Fruit fly (Drosophila melanogaster) S2 (cell line): ENCODE data around the gene Acsf2.

ENCODE experiments used
- CG8478 ChIP-seq: fragments of >200 bp; optimal IDR thresholded peaks from 2 replicates; lab custom pipeline; 2018
- CTCF ChIP-seq, 2 experiments: fragments of >200 bp; optimal IDR thresholded peaks; 2 replicates each; lab custom pipeline; 2018

Gene Acsf2

dm6 chr2L:5338721-5339036 is 3.4 kb downstream of the Acsf2 start:
- TF ChIP-seq CTCF (optimal IDR thresholded peaks at IDR 0.05; lab: Kevin White, UChicago) (no peak), CG8478 (no peak)

dm6 chr2L:5338024-5338720 is 3.9 kb downstream of the Acsf2 start, which contains the start of gene fusl:
TSS of gene fusl (minus strand) at chr2L:5338073.
- TF ChIP-seq CTCF (optimal IDR thresholded peaks at IDR 0.05; lab: Kevin White, UChicago) (no peak), CG8478 (no peak)

dm6 chr2L:5337159-5337558 is 4.9 kb downstream of the Acsf2 start:
- TF ChIP-seq CG8478 (no peak), CTCF (optimal IDR thresholded peaks at IDR 0.05; lab: Kevin White, UChicago) (no peak)

dm6 chr2L:5332574-5332973 is 9.5 kb downstream of the Acsf2 start:
- no peak for TF ChIP-seq CG8478
- TF ChIP-seq CTCF (optimal IDR thresholded peaks at IDR 0.05; lab: Kevin White, UChicago), result no peak

dm6 chr2L:5329557-5329956 is 12.5 kb downstream of the Acsf2 start, which contains the start of gene TotM:
TSS of gene TotM (plus strand) at chr2L:5329857.
- TF ChIP-seq CG8478, result no peak
- TF ChIP-seq CTCF (optimal IDR thresholded peaks at IDR 0.05; lab: Kevin White, UChicago), result no peak

dm6 chr2L:5328829-5329499 is 13.1 kb downstream of the Acsf2 start, which contains the start of gene CG14022:
TSS of gene CG14022 (minus strand) at chr2L:5328879.
- TF ChIP-seq CTCF (optimal IDR thresholded peaks at IDR 0.05; lab: Kevin White, UChicago) (peak; percentile 56 to 68), CG8478 (no peak)

- TF ChIP-seq CTCF (optimal IDR thresholded peaks at IDR 0.05; lab: Kevin White, UChicago), result no peak
- no peak for TF ChIP-seq CG8478
Measured at dm6 chr2L:5327266-5327621, 14.8 kb downstream of the Acsf2 start.

dm6 chr2L:5326414-5327265 is 15.4 kb downstream of the Acsf2 start, which contains the start of the genes Ncoa6 and cype:
TSS of gene Ncoa6 (minus strand) at chr2L:5326683.
TSS of gene cype (plus strand) at chr2L:5327227.
- TF ChIP-seq CTCF (optimal IDR thresholded peaks at IDR 0.05; lab: Kevin White, UChicago) (no peak), CG8478 (no peak)

dm6 chr2L:5324958-5325850 is 16.8 kb downstream of the Acsf2 start:
- no peak for TF ChIP-seq CG8478
- TF ChIP-seq CTCF (optimal IDR thresholded peaks at IDR 0.05; lab: Kevin White, UChicago), result no peak

- no peak for TF ChIP-seq CG8478
- TF ChIP-seq CTCF (optimal IDR thresholded peaks at IDR 0.05; lab: Kevin White, UChicago), result no peak
Measured at dm6 chr2L:5321014-5321413, 21.0 kb downstream of the Acsf2 start.

dm6 chr2L:5320063-5320462 is 22.0 kb downstream of the Acsf2 start:
- TF ChIP-seq CG8478, result no peak
- TF ChIP-seq CTCF (optimal IDR thresholded peaks at IDR 0.05; lab: Kevin White, UChicago), result no peak

dm6 chr2L:5314630-5315159 is 27.3 kb downstream of the Acsf2 start, which contains the start of gene CG14024:
TSS of gene CG14024 (minus strand) at chr2L:5314895.
- TF ChIP-seq CTCF (optimal IDR thresholded peaks at IDR 0.05; lab: Kevin White, UChicago) (no peak), CG8478 (no peak)

dm6 chr2L:5309369-5309768 is 32.7 kb downstream of the Acsf2 start:
- no peak for TF ChIP-seq CTCF (optimal IDR thresholded peaks at IDR 0.05; lab: Kevin White, UChicago)
- TF ChIP-seq CG8478, result no peak

- TF ChIP-seq CG8478 (no peak), CTCF (optimal IDR thresholded peaks at IDR 0.05; lab: Kevin White, UChicago) (peak in 1 of 2 experiments; percentile 29)
Measured at dm6 chr2L:5306373-5306997, 35.5 kb downstream of the Acsf2 start.
